Fruit fly (Drosophila melanogaster) whole organism, embryonic: ENCODE data around the gene GstZ1.
A peak's percentile ranks its signal among the peaks of the same experiment; 100 is the strongest.

Source experiments
- ATbp ChIP-seq: fragments of 200-800 bp; sonication (Bioruptor generic); optimal IDR thresholded peaks from 2 replicates; lab custom pipeline; 2017; ENCODE audit warnings: missing biosample characterization, mild to moderate bottlenecking, missing genetic modification characterization, missing genetic modification reagents
- Atf6 ChIP-seq: fragments of 200-800 bp; sonication (Bioruptor generic); IDR thresholded peaks from 2 replicates; pipeline ENCODE4 v1.3.6; 2022; ENCODE audit warnings: missing biosample characterization, missing genetic modification characterization
- BtbVII ChIP-seq: fragments of 200-800 bp; sonication (Bioruptor generic); optimal IDR thresholded peaks from 3 replicates; lab custom pipeline; 2017; ENCODE audit warnings: missing biosample characterization, mild to moderate bottlenecking, missing genetic modification characterization
- CG12104 ChIP-seq: fragments of 200-800 bp; sonication (Bioruptor generic); optimal IDR thresholded peaks from 3 replicates; lab custom pipeline; 2016; ENCODE audit warnings: missing biosample characterization, missing genetic modification characterization
- CG15514 ChIP-seq: fragments of 200-800 bp; sonication (Bioruptor generic); optimal IDR thresholded peaks from 3 replicates; lab custom pipeline; 2017; ENCODE audit warnings: missing biosample characterization, missing genetic modification characterization, mild to moderate bottlenecking, moderate library complexity, missing genetic modification reagents
- CG1603 ChIP-seq: fragments of 200-800 bp; sonication (Bioruptor generic); optimal IDR thresholded peaks from 2 replicates; lab custom pipeline; 2019; ENCODE audit warnings: missing biosample characterization, mild to moderate bottlenecking, missing genetic modification characterization, moderate library complexity
- CG17385 ChIP-seq: fragments of 200-800 bp; sonication (Bioruptor generic); optimal IDR thresholded peaks from 3 replicates; lab custom pipeline; 2018; ENCODE audit warnings: missing biosample characterization, mild to moderate bottlenecking, missing genetic modification characterization
- CG2678 ChIP-seq: fragments of 200-800 bp; sonication (Bioruptor generic); optimal IDR thresholded peaks from 3 replicates; lab custom pipeline; 2019; ENCODE audit warnings: missing biosample characterization, mild to moderate bottlenecking, missing genetic modification characterization, moderate library complexity
- CG30403 ChIP-seq: fragments of 200-800 bp; sonication (Bioruptor generic); optimal IDR thresholded peaks from 3 replicates; lab custom pipeline; 2016; ENCODE audit warnings: missing biosample characterization, missing genetic modification characterization
- CG31224 ChIP-seq: fragments of 200-800 bp; sonication (Bioruptor generic); IDR thresholded peaks from 2 replicates; pipeline ENCODE4 v1.3.6; 2022; ENCODE audit warnings: missing biosample characterization, missing genetic modification characterization
- CG3163 ChIP-seq: fragments of 200-800 bp; sonication (Bioruptor generic); optimal IDR thresholded peaks from 3 replicates; lab custom pipeline; 2016; ENCODE audit warnings: missing biosample characterization, missing genetic modification characterization
- CG32767 ChIP-seq: fragments of 200-800 bp; sonication (Bioruptor generic); IDR thresholded peaks from 2 replicates; pipeline ENCODE4 v1.3.6; 2022; ENCODE audit warnings: missing biosample characterization, missing genetic modification characterization
- CG34376 ChIP-seq: fragments of 200-800 bp; sonication (Bioruptor generic); optimal IDR thresholded peaks from 2 replicates; lab custom pipeline; 2018; ENCODE audit warnings: missing biosample characterization, mild to moderate bottlenecking, missing genetic modification characterization
- CG4424 ChIP-seq: fragments of 200-800 bp; sonication (Bioruptor generic); optimal IDR thresholded peaks from 3 replicates; lab custom pipeline; 2016; ENCODE audit warnings: missing biosample characterization, missing genetic modification characterization
- CG5953 ChIP-seq: fragments of 200-800 bp; sonication (Bioruptor generic); IDR thresholded peaks from 2 replicates; pipeline ENCODE4 v1.3.6; 2022; ENCODE audit warnings: missing biosample characterization, missing genetic modification characterization
- CG6654 ChIP-seq: fragments of 200-800 bp; sonication (Bioruptor generic); optimal IDR thresholded peaks from 2 replicates; lab custom pipeline; 2017; ENCODE audit warnings: missing biosample characterization, mild to moderate bottlenecking, missing genetic modification characterization
- CG7745 ChIP-seq: fragments of 200-800 bp; sonication (Bioruptor generic); optimal IDR thresholded peaks from 2 replicates; lab custom pipeline; 2018; ENCODE audit warnings: missing biosample characterization, mild to moderate bottlenecking, missing genetic modification characterization, moderate library complexity
- CG8290 ChIP-seq, 3 experiments: fragments of 200-800 bp; sonication (Bioruptor generic); optimal IDR thresholded peaks; 2 replicates each; lab custom pipeline; 2016 to 2019; ENCODE audit warnings: missing biosample characterization in 3 of 3, missing genetic modification characterization in 3 of 3, mild to moderate bottlenecking in 2 of 3, moderate library complexity in 1 of 3
- CG9215 ChIP-seq: fragments of 200-800 bp; sonication (Bioruptor generic); IDR thresholded peaks from 2 replicates; pipeline ENCODE4 v1.3.6; 2022; ENCODE audit warnings: missing biosample characterization, missing genetic modification characterization
- CG9437 ChIP-seq: fragments of 200-800 bp; sonication (Bioruptor generic); optimal IDR thresholded peaks from 2 replicates; lab custom pipeline; 2018; ENCODE audit warnings: missing biosample characterization, mild to moderate bottlenecking, missing genetic modification characterization
- CG9817 ChIP-seq: fragments of 200-800 bp; sonication (Bioruptor generic); optimal IDR thresholded peaks from 2 replicates; lab custom pipeline; 2018; ENCODE audit warnings: missing biosample characterization, mild to moderate bottlenecking, missing genetic modification characterization, moderate library complexity
- CHES-1-like ChIP-seq: fragments of 200-800 bp; sonication (Bioruptor generic); optimal IDR thresholded peaks from 2 replicates; lab custom pipeline; 2016; ENCODE audit warnings: missing biosample characterization, missing genetic modification characterization
- CrebB ChIP-seq: fragments of 200-800 bp; sonication (Bioruptor generic); optimal IDR thresholded peaks from 3 replicates; lab custom pipeline; 2018; ENCODE audit warnings: missing biosample characterization, mild to moderate bottlenecking, missing genetic modification characterization
- D ChIP-seq, 2 experiments: fragments of 200-800 bp in 1 of 2; fragments of >200 bp in 1 of 2; sonication (Bioruptor generic) in 1 of 2; optimal IDR thresholded peaks; 2 replicates in 1 of 2; 3 replicates in 1 of 2; lab custom pipeline; 2017; ENCODE audit warnings: mild to moderate bottlenecking in 1 of 2, missing biosample characterization in 1 of 2, missing genetic modification characterization in 1 of 2, missing genetic modification reagents in 1 of 2
- Deaf1 ChIP-seq: fragments of 200-800 bp; optimal IDR thresholded peaks from 3 replicates; lab custom pipeline; 2019; ENCODE audit warnings: missing biosample characterization, mild to moderate bottlenecking, missing genetic modification characterization, moderate library complexity
- H2.0 ChIP-seq: fragments of 200-800 bp; sonication (Bioruptor generic); IDR thresholded peaks from 2 replicates; pipeline ENCODE4 v1.3.6; 2022; ENCODE audit warnings: missing biosample characterization, missing genetic modification characterization
- HHEX ChIP-seq: fragments of 200-800 bp; sonication (Bioruptor generic); optimal IDR thresholded peaks from 3 replicates; lab custom pipeline; 2017; ENCODE audit warnings: missing biosample characterization, mild to moderate bottlenecking, missing genetic modification characterization, missing genetic modification reagents
- HLH3B ChIP-seq: fragments of 200-800 bp; sonication (Bioruptor generic); IDR thresholded peaks from 2 replicates; pipeline ENCODE4 v1.3.6; 2022; ENCODE audit warnings: missing biosample characterization, missing genetic modification characterization
- Lim3 ChIP-seq: fragments of 200-800 bp; sonication (Bioruptor generic); IDR thresholded peaks from 2 replicates; pipeline ENCODE4 v1.3.6; 2022; ENCODE audit warnings: missing biosample characterization, missing genetic modification characterization
- Myb ChIP-seq: fragments of 200-800 bp; sonication (Bioruptor generic); optimal IDR thresholded peaks from 2 replicates; lab custom pipeline; 2016; ENCODE audit warnings: missing biosample characterization, missing genetic modification characterization
- NC2α ChIP-seq: fragments of 200-800 bp; sonication (Bioruptor generic); optimal IDR thresholded peaks from 2 replicates; lab custom pipeline; 2016; ENCODE audit warnings: missing biosample characterization, missing genetic modification characterization
- abd-A ChIP-seq: fragments of 200-800 bp; sonication (Bioruptor generic); optimal IDR thresholded peaks from 3 replicates; lab custom pipeline; 2019; ENCODE audit warnings: missing biosample characterization, mild to moderate bottlenecking, missing genetic modification characterization, moderate library complexity
- bbx ChIP-seq: fragments of 200-800 bp; sonication (Bioruptor generic); IDR thresholded peaks from 2 replicates; pipeline ENCODE4 v1.3.6; 2022; ENCODE audit warnings: missing biosample characterization, missing genetic modification characterization; ENCODE audit not compliant: partially characterized antibody
- bigmax ChIP-seq: fragments of 200-800 bp; sonication (Bioruptor generic); optimal IDR thresholded peaks from 2 replicates; lab custom pipeline; 2018; ENCODE audit warnings: missing biosample characterization, mild to moderate bottlenecking, missing genetic modification characterization
- cad ChIP-seq: fragments of >200 bp; optimal IDR thresholded peaks from 2 replicates; lab custom pipeline; 2017; ENCODE audit warnings: missing biosample characterization, missing genetic modification characterization
- da ChIP-seq: fragments of 200-800 bp; sonication (Bioruptor generic); optimal IDR thresholded peaks from 2 replicates; lab custom pipeline; 2016; ENCODE audit warnings: missing biosample characterization, missing genetic modification characterization
- gro ChIP-seq: fragments of 200-800 bp; sonication (Bioruptor generic); optimal IDR thresholded peaks from 2 replicates; lab custom pipeline; 2016; ENCODE audit warnings: missing biosample characterization, missing genetic modification characterization
- her ChIP-seq: fragments of 200-800 bp; sonication (Bioruptor generic); optimal IDR thresholded peaks from 2 replicates; lab custom pipeline; 2016; ENCODE audit warnings: missing biosample characterization, missing genetic modification characterization
- jigr1 ChIP-seq: fragments of 200-800 bp; sonication (Bioruptor generic); IDR thresholded peaks from 3 replicates; pipeline ENCODE4 v1.3.6; 2022; ENCODE audit warnings: missing biosample characterization, missing genetic modification characterization
- kah ChIP-seq: fragments of 200-800 bp; sonication (Bioruptor generic); optimal IDR thresholded peaks from 2 replicates; lab custom pipeline; 2018; ENCODE audit warnings: missing biosample characterization, mild to moderate bottlenecking, missing genetic modification characterization
- kay ChIP-seq: fragments of 200-800 bp; sonication (Bioruptor generic); optimal IDR thresholded peaks from 2 replicates; lab custom pipeline; 2016; ENCODE audit warnings: missing biosample characterization, missing genetic modification characterization
- lab ChIP-seq: fragments of 200-800 bp; sonication (Bioruptor generic); optimal IDR thresholded peaks from 3 replicates; lab custom pipeline; 2017; ENCODE audit warnings: missing biosample characterization, missing genetic modification characterization, mild to moderate bottlenecking, moderate library complexity, missing genetic modification reagents
- lilli ChIP-seq: fragments of 200-800 bp; sonication (Bioruptor generic); optimal IDR thresholded peaks from 3 replicates; lab custom pipeline; 2016; ENCODE audit warnings: missing biosample characterization, missing genetic modification characterization
- mirr ChIP-seq: fragments of 200-800 bp; sonication (Bioruptor generic); optimal IDR thresholded peaks from 3 replicates; lab custom pipeline; 2018; ENCODE audit warnings: missing biosample characterization, mild to moderate bottlenecking, missing genetic modification characterization
- nom ChIP-seq: fragments of 200-800 bp; sonication (Bioruptor generic); optimal IDR thresholded peaks from 2 replicates; lab custom pipeline; 2017; ENCODE audit warnings: missing biosample characterization, missing genetic modification characterization, mild to moderate bottlenecking, moderate library complexity, missing genetic modification reagents
- pfk ChIP-seq: fragments of 200-800 bp; sonication (Bioruptor generic); optimal IDR thresholded peaks from 2 replicates; lab custom pipeline; 2018; ENCODE audit warnings: missing biosample characterization, mild to moderate bottlenecking, missing genetic modification characterization, moderate library complexity
- run ChIP-seq: fragments of 200-800 bp; sonication (Bioruptor generic); optimal IDR thresholded peaks from 3 replicates; lab custom pipeline; 2018; ENCODE audit warnings: missing biosample characterization, mild to moderate bottlenecking, missing genetic modification characterization
- ssp ChIP-seq: fragments of 200-800 bp; sonication (Bioruptor generic); IDR thresholded peaks from 2 replicates; pipeline ENCODE4 v1.3.6; 2022; ENCODE audit warnings: missing biosample characterization, missing genetic modification characterization
- unc-4 ChIP-seq: fragments of 200-800 bp; sonication (Bioruptor generic); IDR thresholded peaks from 2 replicates; pipeline ENCODE4 v1.3.6; 2022; ENCODE audit warnings: missing biosample characterization, missing genetic modification characterization; ENCODE audit not compliant: partially characterized antibody
- wor ChIP-seq: fragments of 200-800 bp; sonication (Bioruptor generic); IDR thresholded peaks from 2 replicates; pipeline ENCODE4 v1.3.6; 2022; ENCODE audit warnings: missing biosample characterization, missing genetic modification characterization
- yki ChIP-seq: fragments of >200 bp; optimal IDR thresholded peaks from 3 replicates; lab custom pipeline; 2018

The GstZ1 gene

DNA sequence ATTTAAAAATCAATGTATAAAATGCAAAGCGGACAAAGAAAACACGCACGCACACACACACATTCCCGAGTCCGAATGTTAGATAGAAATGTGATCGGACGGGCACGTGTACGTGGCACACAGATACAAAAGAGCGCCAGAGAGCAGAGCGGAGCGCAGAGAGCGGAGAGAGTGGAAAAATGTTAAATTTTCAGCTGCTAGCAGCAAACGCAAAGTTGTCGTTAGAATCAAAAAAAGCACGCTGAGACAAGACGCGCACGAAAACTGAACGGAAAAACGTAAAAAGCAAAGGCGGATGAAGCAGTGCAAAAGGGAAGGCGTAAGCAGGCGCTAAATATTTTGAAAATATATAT, 37.1 kb downstream of the GstZ1 start (continued):
- TF ChIP-seq CG30403 (no peak), wor (GFP tag; lab: Robert Waterston, UW) (no peak), jigr1 (GFP tag; lab: Robert Waterston, UW) (no peak), bigmax (peak; percentile 9), CG9437 (GFP tag; lab: Kevin White, UChicago) (peak; percentile 68), gro (peak; percentile 43), NC2α (GFP tag; lab: Kevin White, UChicago) (no peak), Deaf1 (tag; lab: Kevin White, UChicago) (peak; percentile 85), ssp (GFP tag; lab: Robert Waterston, UW) (no peak), H2.0 (GFP tag; lab: Robert Waterston, UW) (no peak), CG31224 (GFP tag; lab: Robert Waterston, UW) (no peak), CrebB (tag; lab: Kevin White, UChicago) (peak; percentile 16), CG6654 (GFP tag; lab: Kevin White, UChicago) (no peak), HHEX (peak; percentile 44), CG2678 (tag; lab: Kevin White, UChicago) (no peak), mirr (peak; percentile 77), lilli (GFP tag; lab: Kevin White, UChicago) (peak; percentile 17), CG15514 (GFP tag; lab: Kevin White, UChicago) (peak; percentile 36), CG8290 (GFP tag; optimal IDR thresholded peaks at IDR 0.05; lab: Kevin White, UChicago) (no peak), CG8290 (tag; optimal IDR thresholded peaks at IDR 0.05; lab: Kevin White, UChicago) (peak in 1 of 2 experiments; percentile 3), CG17385 (GFP tag; lab: Kevin White, UChicago) (peak; percentile 61), CG12104 (GFP tag; lab: Kevin White, UChicago) (no peak), Lim3 (GFP tag; lab: Robert Waterston, UW) (no peak), bbx (no peak), lab (GFP tag; lab: Kevin White, UChicago) (peak; percentile 7), CG1603 (tag; lab: Kevin White, UChicago) (no peak), cad (GFP tag; lab: Kevin White, UChicago) (no peak), CG32767 (GFP tag; lab: Robert Waterston, UW) (no peak), BtbVII (GFP tag; lab: Kevin White, UChicago) (peak; percentile 39), nom (GFP tag; lab: Kevin White, UChicago) (peak; percentile 26), CG5953 (GFP tag; lab: Robert Waterston, UW) (no peak), CG9817 (no peak), D (optimal IDR thresholded peaks at IDR 0.05; lab: Kevin White, UChicago) (no peak), D (GFP tag; optimal IDR thresholded peaks at IDR 0.05; lab: Kevin White, UChicago) (no peak), CG3163 (GFP tag; lab: Kevin White, UChicago) (peak; percentile 60), kay (no peak), CG34376 (GFP tag; lab: Kevin White, UChicago) (peak; percentile 72), Myb (GFP tag; lab: Kevin White, UChicago) (no peak), kah (peak; percentile 79), Atf6 (GFP tag; lab: Robert Waterston, UW) (no peak), HLH3B (no peak), unc-4 (GFP tag; lab: Robert Waterston, UW) (no peak), CG9215 (GFP tag; lab: Robert Waterston, UW) (no peak), her (GFP tag; lab: Kevin White, UChicago) (peak; percentile 61), CHES-1-like (peak; percentile 10), da (GFP tag; lab: Kevin White, UChicago) (no peak), pfk (GFP tag; lab: Kevin White, UChicago) (peak; percentile 2), ATbp (GFP tag; lab: Kevin White, UChicago) (no peak), CG7745 (tag; lab: Kevin White, UChicago) (peak; percentile 47), CG4424 (GFP tag; lab: Kevin White, UChicago) (no peak), run (tag; lab: Kevin White, UChicago) (no peak), abd-A (peak; percentile 14), yki (lab: Kevin White, UChicago) (peak; percentile 98)
